Worm (Caenorhabditis elegans): ENCODE results near the gene T11F9.22.

Gene T11F9.22

ce11 chrV:11486680-11487079 lies 7.2 kb downstream of the T11F9.22 start, which contains the start of gene T11F9.10:
TSS of gene T11F9.10 (plus strand) at chrV:11486980.
- TF ChIP-seq lin-15B (tag; optimal IDR thresholded peaks at IDR 0.05) (no peak), nhr-28 (tag; optimal IDR thresholded peaks at IDR 0.05) (no peak), lir-3 (tag; optimal IDR thresholded peaks at IDR 0.05; ENCODE audit: poor library complexity) (no peak), nhr-12 (tag; optimal IDR thresholded peaks at IDR 0.05) (no peak), unc-62 (GFP tag; optimal IDR thresholded peaks at IDR 0.05) (no peak), efl-3 (GFP tag; optimal IDR thresholded peaks at IDR 0.05) (no peak), irx-1 (tag; optimal IDR thresholded peaks at IDR 0.05) (no peak), aha-1 (tag; optimal IDR thresholded peaks at IDR 0.05) (no peak), nhr-85 (tag) (no peak), sup-37 (GFP tag; optimal IDR thresholded peaks at IDR 0.05) (no peak), fos-1 (tag; optimal IDR thresholded peaks at IDR 0.05) (no peak), fkh-4 (tag; optimal IDR thresholded peaks at IDR 0.05; ENCODE audit: borderline replicate concordance) (no peak), vab-15 (tag; optimal IDR thresholded peaks at IDR 0.05) (no peak)

- no peak for TF ChIP-seq ces-1 (GFP tag; optimal IDR thresholded peaks at IDR 0.05)
- no peak for TF ChIP-seq nhr-19 (GFP tag; conservative IDR thresholded peaks at IDR 0.05)
- TF ChIP-seq lin-15B (tag; optimal IDR thresholded peaks at IDR 0.05) = no peak
- no peak for TF ChIP-seq ztf-11 (tag; optimal IDR thresholded peaks at IDR 0.05)
- TF ChIP-seq lin-35 (GFP tag; optimal IDR thresholded peaks at IDR 0.05) = no peak
- no peak for TF ChIP-seq zip-4 (GFP tag; optimal IDR thresholded peaks at IDR 0.05)
- TF ChIP-seq lin-39 (tag; optimal IDR thresholded peaks at IDR 0.05) = no peak
- no peak for TF ChIP-seq ceh-8 (GFP tag; optimal IDR thresholded peaks at IDR 0.05)
- TF ChIP-seq unc-30 (tag; optimal IDR thresholded peaks at IDR 0.05) = no peak
- TF ChIP-seq nhr-237 (tag; optimal IDR thresholded peaks at IDR 0.05) = no peak
- TF ChIP-seq unc-98 (GFP tag; IDR thresholded peaks at IDR 0.05) = no peak
- no peak for TF ChIP-seq efl-1 (optimal IDR thresholded peaks at IDR 0.05)
- TF ChIP-seq efl-1 (GFP tag; optimal IDR thresholded peaks at IDR 0.05 in 1 of 2) = no peak
- TF ChIP-seq lsy-2 (tag; optimal IDR thresholded peaks at IDR 0.05) = no peak
- TF ChIP-seq lin-13 (GFP tag; optimal IDR thresholded peaks at IDR 0.05) = no peak
- TF ChIP-seq nhr-71 (tag; optimal IDR thresholded peaks at IDR 0.05) = no peak
These were observed 8.8 kb downstream of the T11F9.22 start for ce11 chrV:11488288-11488687.

- TF ChIP-seq mab-9 (GFP tag; IDR thresholded peaks at IDR 0.05) (no peak), fkh-4 (tag; optimal IDR thresholded peaks at IDR 0.05; ENCODE audit: borderline replicate concordance) (no peak), nhr-20 (tag; optimal IDR thresholded peaks at IDR 0.05) (peak; percentile 21), rnt-1 (tag; optimal IDR thresholded peaks at IDR 0.05) (peak; percentile 20), blmp-1 (tag; optimal IDR thresholded peaks at IDR 0.05) (peak; percentile 18)
These were observed 10.9 kb downstream of the T11F9.22 start, which contains the start of gene dhs-19 for ce11 chrV:11490382-11490781. TSS of gene dhs-19 (minus strand) at chrV:11490482.

ce11 chrV:11492456-11492855 lies 12.9 kb downstream of the T11F9.22 start, which contains the start of gene T11F9.21:
TSS of gene T11F9.21 (plus strand) at chrV:11492756.
- TF ChIP-seq ama-1 (optimal IDR thresholded peaks at IDR 0.05) (no peak), nhr-76 (tag; optimal IDR thresholded peaks at IDR 0.05) (no peak), nhr-84 (tag; optimal IDR thresholded peaks at IDR 0.05) (no peak), nhr-77 (tag; optimal IDR thresholded peaks at IDR 0.05) (no peak), mep-1 (tag; optimal IDR thresholded peaks at IDR 0.05) (no peak), ceh-90 (tag; optimal IDR thresholded peaks at IDR 0.05) (no peak), ztf-11 (tag; optimal IDR thresholded peaks at IDR 0.05) (no peak), lin-14 (GFP tag; optimal IDR thresholded peaks at IDR 0.05) (no peak), lin-35 (GFP tag; optimal IDR thresholded peaks at IDR 0.05) (no peak), Y116A8C.19 (tag; optimal IDR thresholded peaks at IDR 0.05; ENCODE audit: borderline replicate concordance) (no peak), nhr-28 (tag; optimal IDR thresholded peaks at IDR 0.05) (no peak), fkh-10 (GFP tag; optimal IDR thresholded peaks at IDR 0.05) (no peak), unc-130 (tag; optimal IDR thresholded peaks at IDR 0.05) (no peak), unc-98 (GFP tag; IDR thresholded peaks at IDR 0.05) (no peak), sup-37 (GFP tag; optimal IDR thresholded peaks at IDR 0.05) (no peak), ceh-82 (tag; optimal IDR thresholded peaks at IDR 0.05) (no peak), skn-1 (tag; optimal IDR thresholded peaks at IDR 0.05) (no peak), ces-1 (GFP tag; optimal IDR thresholded peaks at IDR 0.05) (no peak), ets-5 (GFP tag; IDR thresholded peaks at IDR 0.05) (no peak), nhr-20 (tag; optimal IDR thresholded peaks at IDR 0.05) (no peak)

Measured in whole organism, L1 larva.